Worm (Caenorhabditis elegans): ENCODE measurements around the gene Y7A9D.1.
"Not testable (repeated sequence)": the region's sequence is repeated elsewhere in the genome, so short reads cannot be mapped to it uniquely, and the experiment has no call there.

Gene Y7A9D.1

ce11 chrIV:16381933-16382591 is at the start of gene Y7A9D.1 (continued):
- TF ChIP-seq ceh-31 (tag; optimal IDR thresholded peaks at IDR 0.05) (peak; percentile 61), unc-86 (tag; optimal IDR thresholded peaks at IDR 0.05) (peak; percentile 22), eyg-1 (tag; optimal IDR thresholded peaks at IDR 0.05) (no peak), ceh-14 (tag; optimal IDR thresholded peaks at IDR 0.05) (peak; percentile 20), unc-55 (GFP tag; optimal IDR thresholded peaks at IDR 0.05) (no peak), ceh-9 (tag; optimal IDR thresholded peaks at IDR 0.05) (no peak), fax-1 (tag; optimal IDR thresholded peaks at IDR 0.05) (no peak), unc-3 (GFP tag; conservative IDR thresholded peaks at IDR 0.05) (0 out of 2 replicates have a peak, but pooled peaks have one; percentile 6), unc-3 (tag; optimal IDR thresholded peaks at IDR 0.05) (peak; percentile 10), nfya-1 (tag; optimal IDR thresholded peaks at IDR 0.05) (peak; percentile 49), madf-2 (tag; optimal IDR thresholded peaks at IDR 0.05) (peak; percentile 23), nhr-232 (tag; optimal IDR thresholded peaks at IDR 0.05) (peak; percentile 46), T23F11.4 (GFP tag; optimal IDR thresholded peaks at IDR 0.05) (peak; percentile 53), hlh-13 (GFP tag; optimal IDR thresholded peaks at IDR 0.05) (peak; percentile 9)

- TF ChIP-seq fkh-6 (tag; optimal IDR thresholded peaks at IDR 0.05); hlh-30 (tag; optimal IDR thresholded peaks at IDR 0.05; ENCODE audit: insufficient read depth); rnt-1 (tag; optimal IDR thresholded peaks at IDR 0.05): not testable (repeated sequence)
Observed at ce11 chrIV:16424337-16424736, 42.3 kb upstream of the Y7A9D.1 start, which contains the start of gene Y10G11A.1. Gene Y10G11A.1, plus strand, starts transcription at chrIV:16424637.

- TF ChIP-seq rnt-1 (tag; optimal IDR thresholded peaks at IDR 0.05) (no peak), pha-4 (tag; optimal IDR thresholded peaks at IDR 0.05) (no peak), F13H6.1 (tag; optimal IDR thresholded peaks at IDR 0.05) (no peak), tbx-7 (tag; optimal IDR thresholded peaks at IDR 0.05) (no peak), dmd-4 (tag; optimal IDR thresholded peaks at IDR 0.05; ENCODE audit: borderline replicate concordance) (no peak), unc-42 (tag; optimal IDR thresholded peaks at IDR 0.05) (no peak), nhr-232 (tag; optimal IDR thresholded peaks at IDR 0.05) (no peak), fkh-6 (tag; optimal IDR thresholded peaks at IDR 0.05) (no peak), C08G9.2 (tag; optimal IDR thresholded peaks at IDR 0.05) (peak; percentile 1), lin-11 (tag; optimal IDR thresholded peaks at IDR 0.05) (no peak), ceh-31 (tag; optimal IDR thresholded peaks at IDR 0.05) (peak; percentile 47), ceh-18 (tag; optimal IDR thresholded peaks at IDR 0.05) (no peak), eyg-1 (tag; optimal IDR thresholded peaks at IDR 0.05) (no peak), ceh-6 (GFP tag; optimal IDR thresholded peaks at IDR 0.05) (no peak), elt-2 (tag; optimal IDR thresholded peaks at IDR 0.05) (no peak), ceh-9 (tag; optimal IDR thresholded peaks at IDR 0.05) (no peak), odd-2 (tag; optimal IDR thresholded peaks at IDR 0.05) (no peak)
Observed at ce11 chrIV:16421903-16422557, 40.0 kb upstream of the Y7A9D.1 start.

ce11 chrIV:16415100-16415973 is 33.3 kb upstream of the Y7A9D.1 start:
- TF ChIP-seq ama-1 (optimal IDR thresholded peaks at IDR 0.05) (no peak), pros-1 (tag; optimal IDR thresholded peaks at IDR 0.05) (no peak), pax-1 (tag; optimal IDR thresholded peaks at IDR 0.05) (no peak), madf-2 (tag; optimal IDR thresholded peaks at IDR 0.05) (peak; percentile 8), C08G9.2 (tag; optimal IDR thresholded peaks at IDR 0.05) (peak; percentile 98), sdc-2 (tag; optimal IDR thresholded peaks at IDR 0.05) (no peak), eyg-1 (tag; optimal IDR thresholded peaks at IDR 0.05) (peak; percentile 69), tbx-7 (tag; optimal IDR thresholded peaks at IDR 0.05) (peak; percentile 90), pag-3 (tag; optimal IDR thresholded peaks at IDR 0.05; ENCODE audit: borderline replicate concordance) (no peak), zip-5 (tag; optimal IDR thresholded peaks at IDR 0.05) (peak; percentile 71), dve-1 (tag; optimal IDR thresholded peaks at IDR 0.05) (no peak), sox-2 (GFP tag; IDR thresholded peaks at IDR 0.05) (no peak), fkh-10 (GFP tag; optimal IDR thresholded peaks at IDR 0.05) (no peak), ceh-48 (tag; optimal IDR thresholded peaks at IDR 0.05) (no peak), T23F11.4 (GFP tag; optimal IDR thresholded peaks at IDR 0.05) (no peak), ttx-3 (tag; optimal IDR thresholded peaks at IDR 0.05) (no peak), ceh-30 (tag; optimal IDR thresholded peaks at IDR 0.05) (no peak), hlh-15 (tag; optimal IDR thresholded peaks at IDR 0.05) (peak; percentile 57), unc-3 (GFP tag; conservative IDR thresholded peaks at IDR 0.05) (peak; percentile 50; the same call in 1 of the 2 replicates), unc-3 (tag; optimal IDR thresholded peaks at IDR 0.05) (peak; percentile 69), ceh-31 (tag; optimal IDR thresholded peaks at IDR 0.05) (peak; percentile 94), F13H6.1 (tag; optimal IDR thresholded peaks at IDR 0.05) (peak; percentile 48), sox-4 (tag; optimal IDR thresholded peaks at IDR 0.05) (no peak), ceh-18 (tag; optimal IDR thresholded peaks at IDR 0.05) (no peak)
